Worm (Caenorhabditis elegans) whole organism, late embryonic: ENCODE results near the gene K06B4.15.
"Not testable (repeated sequence)": the region's sequence is repeated elsewhere in the genome, so short reads cannot be mapped to it uniquely, and the experiment has no call there.

Source experiments
- C08G9.2 ChIP-seq: sonication (generic microtip); optimal IDR thresholded peaks from 2 replicates; lab custom pipeline; 2016; ENCODE audit warnings: mild to moderate bottlenecking, missing genetic modification characterization, moderate library complexity, missing compliant biosample characterization
- F13H6.1 ChIP-seq: sonication (generic microtip); optimal IDR thresholded peaks from 2 replicates; lab custom pipeline; 2016; ENCODE audit warnings: missing genetic modification characterization, missing compliant biosample characterization
- T23F11.4 ChIP-seq: fragments of 200-800 bp; sonication (Bioruptor generic); optimal IDR thresholded peaks from 2 replicates; lab custom pipeline; 2018; ENCODE audit warnings: mild to moderate bottlenecking, missing genetic modification characterization, missing compliant biosample characterization
- ahr-1 ChIP-seq: sonication (generic microtip); optimal IDR thresholded peaks from 2 replicates; lab custom pipeline; 2016; ENCODE audit warnings: missing genetic modification characterization, missing compliant biosample characterization
- ceh-30 ChIP-seq: fragments of 150-350 bp; optimal IDR thresholded peaks from 2 replicates; lab custom pipeline; 2014; ENCODE audit warnings: missing biosample characterization, missing genetic modification characterization
- ceh-34 ChIP-seq: sonication (generic microtip); optimal IDR thresholded peaks from 2 replicates; lab custom pipeline; 2016; ENCODE audit warnings: mild to moderate bottlenecking, missing genetic modification characterization, missing compliant biosample characterization
- ceh-6 ChIP-seq: fragments of 200-800 bp; sonication (Bioruptor generic); optimal IDR thresholded peaks from 2 replicates; lab custom pipeline; 2018; ENCODE audit warnings: mild to moderate bottlenecking, missing genetic modification characterization, missing compliant biosample characterization
- che-1 ChIP-seq: sonication (generic microtip); optimal IDR thresholded peaks from 2 replicates; lab custom pipeline; 2016; ENCODE audit warnings: mild to moderate bottlenecking, missing genetic modification characterization, missing compliant biosample characterization
- dve-1 ChIP-seq: sonication (generic microtip); optimal IDR thresholded peaks from 2 replicates; lab custom pipeline; 2017; ENCODE audit warnings: antibody characterized with exemption, mild to moderate bottlenecking, missing genetic modification characterization, missing compliant biosample characterization
- elt-2 ChIP-seq: sonication (generic microtip); optimal IDR thresholded peaks from 2 replicates; lab custom pipeline; 2016; ENCODE audit warnings: missing genetic modification reagents, missing genetic modification characterization, missing compliant biosample characterization
- ets-4 ChIP-seq: sonication (generic microtip); optimal IDR thresholded peaks from 2 replicates; lab custom pipeline; 2016; ENCODE audit warnings: missing genetic modification characterization, missing compliant biosample characterization
- eyg-1 ChIP-seq: sonication (generic microtip); optimal IDR thresholded peaks from 2 replicates; lab custom pipeline; 2016; ENCODE audit warnings: missing genotype, missing genetic modification characterization, missing compliant biosample characterization
- fkh-10 ChIP-seq: fragments of 150-350 bp; optimal IDR thresholded peaks from 2 replicates; lab custom pipeline; 2014; ENCODE audit warnings: missing biosample characterization, missing genetic modification reagents, missing genetic modification characterization
- hlh-13 ChIP-seq: fragments of 200-800 bp; sonication (Bioruptor generic); optimal IDR thresholded peaks from 2 replicates; lab custom pipeline; 2018; ENCODE audit warnings: mild to moderate bottlenecking, missing genetic modification characterization, missing compliant biosample characterization
- hlh-6 ChIP-seq: sonication (generic microtip); optimal IDR thresholded peaks from 2 replicates; lab custom pipeline; 2016; ENCODE audit warnings: missing genotype, missing genetic modification characterization, missing compliant biosample characterization
- lim-6 ChIP-seq: sonication (generic microtip); optimal IDR thresholded peaks from 2 replicates; lab custom pipeline; 2016; ENCODE audit warnings: missing genetic modification characterization, missing compliant biosample characterization
- lin-11 ChIP-seq: fragments of 200-800 bp; sonication (Bioruptor generic); optimal IDR thresholded peaks from 2 replicates; lab custom pipeline; 2018; ENCODE audit warnings: mild to moderate bottlenecking, missing genetic modification characterization, missing compliant biosample characterization
- madf-2 ChIP-seq: sonication (generic microtip); optimal IDR thresholded peaks from 2 replicates; lab custom pipeline; 2017; ENCODE audit warnings: missing genetic modification characterization, missing compliant biosample characterization
- nfya-1 ChIP-seq: sonication (generic microtip); optimal IDR thresholded peaks from 2 replicates; lab custom pipeline; 2017; ENCODE audit warnings: missing genetic modification characterization, mild to moderate bottlenecking, missing compliant biosample characterization, antibody characterized with exemption, moderate library complexity
- nhr-11 ChIP-seq: fragments of 150-350 bp; optimal IDR thresholded peaks from 2 replicates; lab custom pipeline; 2014; ENCODE audit warnings: missing biosample characterization, missing genetic modification characterization
- nhr-232 ChIP-seq: sonication (generic microtip); optimal IDR thresholded peaks from 2 replicates; lab custom pipeline; 2016; ENCODE audit warnings: missing genetic modification characterization, missing compliant biosample characterization
- npax-4 ChIP-seq: sonication (generic microtip); optimal IDR thresholded peaks from 2 replicates; lab custom pipeline; 2016; ENCODE audit warnings: missing genetic modification characterization, missing compliant biosample characterization
- pat-9 ChIP-seq: fragments of 200-800 bp; sonication (Bioruptor generic); optimal IDR thresholded peaks from 2 replicates; lab custom pipeline; 2018; ENCODE audit warnings: mild to moderate bottlenecking, missing genetic modification characterization, moderate library complexity, missing compliant biosample characterization
- pha-2 ChIP-seq: sonication (generic microtip); optimal IDR thresholded peaks from 2 replicates; lab custom pipeline; 2017; ENCODE audit warnings: mild to moderate bottlenecking, missing genetic modification characterization, missing compliant biosample characterization
- pqm-1 ChIP-seq: sonication (generic microtip); optimal IDR thresholded peaks from 2 replicates; lab custom pipeline; 2016; ENCODE audit warnings: missing genetic modification characterization, missing compliant biosample characterization
- pros-1 ChIP-seq: fragments of 150-350 bp; optimal IDR thresholded peaks from 2 replicates; lab custom pipeline; 2014; ENCODE audit warnings: missing biosample characterization, missing genetic modification reagents, missing genetic modification characterization
- ref-2 ChIP-seq: sonication (generic microtip); optimal IDR thresholded peaks from 2 replicates; lab custom pipeline; 2016; ENCODE audit warnings: missing genetic modification characterization, missing compliant biosample characterization
- rnt-1 ChIP-seq: sonication (generic microtip); optimal IDR thresholded peaks from 2 replicates; lab custom pipeline; 2016; ENCODE audit warnings: missing genetic modification characterization, missing compliant biosample characterization
- sdc-2 ChIP-seq: sonication (generic microtip); optimal IDR thresholded peaks from 2 replicates; lab custom pipeline; 2016; ENCODE audit warnings: missing genotype, missing genetic modification characterization, missing compliant biosample characterization
- sox-2 ChIP-seq: fragments of 200-800 bp; sonication (Bioruptor generic); IDR thresholded peaks from 2 replicates; pipeline ENCODE4 v1.3.6; 2022; ENCODE audit warnings: missing genetic modification reagents, missing genetic modification characterization, missing compliant biosample characterization
- sox-4 ChIP-seq: sonication (generic microtip); optimal IDR thresholded peaks from 2 replicates; lab custom pipeline; 2017; ENCODE audit warnings: mild to moderate bottlenecking, missing genetic modification characterization, inconsistent platforms, missing compliant biosample characterization
- syd-9 ChIP-seq: sonication (generic microtip); optimal IDR thresholded peaks from 2 replicates; lab custom pipeline; 2016; ENCODE audit warnings: mild to moderate bottlenecking, missing genetic modification characterization, moderate library complexity, missing compliant biosample characterization
- tbx-2 ChIP-seq: sonication (generic microtip); optimal IDR thresholded peaks from 2 replicates; lab custom pipeline; 2016; ENCODE audit warnings: missing genetic modification characterization, missing compliant biosample characterization
- tbx-7 ChIP-seq: sonication (generic microtip); optimal IDR thresholded peaks from 2 replicates; lab custom pipeline; 2016; ENCODE audit warnings: missing genotype, missing genetic modification characterization, missing compliant biosample characterization
- unc-3 ChIP-seq, 2 experiments: fragments of 200-800 bp in 1 of 2; sonication (Bioruptor generic) in 1 of 2; sonication (generic microtip) in 1 of 2; conservative IDR thresholded peaks in 1 of 2; optimal IDR thresholded peaks in 1 of 2; 2 replicates each; pipeline versions ENCODE4 v1.3.6 to Lab custom; 2016 to 2022; ENCODE audit warnings: missing compliant biosample characterization in 2 of 2, missing genetic modification characterization in 2 of 2, missing genetic modification reagents in 1 of 2
- unc-55 ChIP-seq: sonication (generic microtip); optimal IDR thresholded peaks from 2 replicates; lab custom pipeline; 2017; ENCODE audit warnings: missing biosample characterization, missing genetic modification reagents, missing genetic modification characterization

The K06B4.15 gene

DNA sequence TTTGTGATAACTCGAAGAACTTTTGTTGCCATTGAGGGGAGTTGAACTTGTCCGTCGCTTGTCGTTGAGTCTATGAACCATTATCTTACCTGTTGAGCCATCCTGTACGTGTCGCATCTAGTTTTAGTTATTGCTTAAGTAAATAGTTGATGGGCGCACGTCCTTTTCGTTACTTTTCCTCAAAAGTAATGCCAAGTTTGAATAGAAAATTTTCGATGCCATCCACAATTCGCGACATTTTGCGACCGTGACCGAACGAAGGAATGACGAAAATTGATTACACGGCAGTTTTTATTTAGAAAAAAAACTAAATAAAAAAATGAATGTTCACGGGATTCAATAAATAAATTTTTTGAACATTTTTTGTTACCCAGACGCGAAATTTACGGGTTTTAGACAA lies 2.0 kb upstream of the K06B4.15 start, which contains the start of gene F53E4.1:
Gene F53E4.1, minus strand, starts transcription at position 101 of the 400 bp plus-strand sequence.
- TF ChIP-seq hlh-6; rnt-1 (tag; lab: Kevin White, UChicago); ceh-34: not testable (repeated sequence)

DNA sequence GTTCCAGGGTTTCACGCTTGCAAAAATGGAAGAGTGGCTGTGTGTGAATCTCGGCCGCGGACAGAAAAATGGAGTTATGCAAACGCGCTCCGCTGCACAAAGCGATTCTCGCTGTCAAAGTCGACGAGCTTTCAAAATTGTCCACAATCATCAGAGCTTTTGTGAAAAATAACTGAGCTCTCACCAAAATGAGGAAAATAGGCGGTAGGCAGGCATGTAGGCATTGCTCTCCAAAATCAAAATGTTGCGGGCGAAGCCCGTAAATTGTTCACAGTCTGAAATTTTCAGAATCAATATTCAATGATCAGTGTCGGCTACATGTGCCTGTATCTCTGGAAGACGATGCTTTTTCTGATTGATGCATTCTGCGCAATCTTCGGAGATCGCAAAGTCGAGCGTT lies 1.4 kb upstream of the K06B4.15 start, which contains the start of gene K06B4.4:
Gene K06B4.4, plus strand, starts transcription at position 301 of the 400 bp plus-strand sequence.
- TF ChIP-seq nhr-232 (tag; lab: Kevin White, UChicago) (no peak), pha-2 (tag; lab: Kevin White, UChicago) (no peak), ceh-6 (GFP tag; lab: Kevin White, UChicago) (no peak), npax-4 (tag; lab: Kevin White, UChicago) (no peak), ets-4 (tag; lab: Kevin White, UChicago) (no peak), nhr-11 (tag; lab: Kevin White, UChicago) (no peak), ref-2 (tag; lab: Kevin White, UChicago) (no peak), unc-55 (GFP tag; lab: Kevin White, UChicago) (no peak), lim-6 (tag; lab: Kevin White, UChicago) (no peak), hlh-13 (GFP tag; lab: Kevin White, UChicago) (no peak), T23F11.4 (GFP tag; lab: Kevin White, UChicago) (no peak), syd-9 (no peak), pros-1 (tag; lab: Kevin White, UChicago) (no peak), sox-2 (GFP tag; lab: Robert Waterston, UW) (no peak), madf-2 (tag; lab: Kevin White, UChicago) (no peak), C08G9.2 (tag; lab: Kevin White, UChicago) (no peak), fkh-10 (GFP tag; lab: Kevin White, UChicago) (no peak)

DNA sequence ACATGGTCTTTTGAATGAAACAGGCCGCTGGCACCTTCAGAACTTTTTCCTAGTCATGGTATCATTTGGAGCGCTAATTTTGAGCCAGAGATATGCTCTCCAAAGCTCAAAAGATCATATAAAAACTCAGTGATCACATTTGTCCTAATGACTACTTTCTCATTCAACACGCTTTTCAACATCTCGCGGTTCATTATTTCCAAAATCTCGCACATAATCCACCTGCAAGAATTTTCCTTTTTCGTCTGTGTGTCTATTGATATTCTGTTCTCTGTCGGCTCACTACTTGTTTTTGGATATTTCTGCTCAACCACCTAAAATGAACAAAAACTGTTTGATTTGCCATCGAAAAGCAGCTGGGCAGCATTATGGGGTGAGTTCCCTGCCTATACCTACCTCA lies 3.5 kb downstream of the K06B4.15 start, which contains the start of gene nhr-51:
Gene nhr-51, plus strand, starts transcription at position 301 of the 400 bp plus-strand sequence.
- TF ChIP-seq nfya-1 (no peak), unc-55 (GFP tag; lab: Kevin White, UChicago) (no peak), F13H6.1 (tag; lab: Kevin White, UChicago) (no peak), sox-2 (GFP tag; lab: Robert Waterston, UW) (no peak), unc-3 (GFP tag; conservative IDR thresholded peaks at IDR 0.05; lab: Robert Waterston, UW) (no peak), unc-3 (tag; optimal IDR thresholded peaks at IDR 0.05; lab: Kevin White, UChicago) (no peak), hlh-13 (GFP tag; lab: Kevin White, UChicago) (no peak), C08G9.2 (tag; lab: Kevin White, UChicago) (no peak), pat-9 (tag; lab: Kevin White, UChicago) (no peak), pha-2 (tag; lab: Kevin White, UChicago) (no peak)

DNA sequence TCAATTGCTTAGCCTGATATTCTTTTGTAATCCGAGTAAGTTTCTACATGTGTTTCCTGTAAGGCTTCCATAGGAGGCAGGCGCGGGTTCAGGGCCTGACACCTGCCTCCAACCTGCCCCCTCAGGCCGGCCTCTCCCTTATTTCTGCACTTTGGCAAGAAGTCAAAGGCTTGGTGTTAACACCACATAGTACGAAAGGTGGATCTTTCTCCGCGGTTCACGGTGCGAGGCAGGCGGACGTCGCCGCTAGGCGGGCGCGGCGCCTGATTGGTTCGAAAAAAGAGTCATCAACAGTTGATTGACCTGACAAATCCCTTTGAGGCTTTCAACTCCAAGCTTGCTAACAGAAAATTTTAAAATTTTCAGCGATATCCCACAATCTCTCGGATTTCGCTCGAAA lies 4.7 kb downstream of the K06B4.15 start:
- no peak for TF ChIP-seq lin-11
- TF ChIP-seq ceh-30 (tag; lab: Kevin White, UChicago), result no peak
- no peak for TF ChIP-seq tbx-2 (tag; lab: Kevin White, UChicago)
- no peak for TF ChIP-seq eyg-1 (tag; lab: Kevin White, UChicago)
- no peak for TF ChIP-seq lim-6 (tag; lab: Kevin White, UChicago)
- no peak for TF ChIP-seq elt-2
- TF ChIP-seq unc-3 (GFP tag; conservative IDR thresholded peaks at IDR 0.05; lab: Robert Waterston, UW), result no peak
- no peak for TF ChIP-seq unc-3 (tag; optimal IDR thresholded peaks at IDR 0.05; lab: Kevin White, UChicago)
- TF ChIP-seq che-1 (tag; lab: Kevin White, UChicago), result no peak
- no peak for TF ChIP-seq sdc-2 (tag; lab: Kevin White, UChicago)
- no peak for TF ChIP-seq pqm-1
- no peak for TF ChIP-seq unc-55 (GFP tag; lab: Kevin White, UChicago)
- no peak for TF ChIP-seq ahr-1 (tag; lab: Kevin White, UChicago)
- TF ChIP-seq dve-1, result no peak
- no peak for TF ChIP-seq sox-4 (tag; lab: Kevin White, UChicago)
- no peak for TF ChIP-seq tbx-7 (tag; lab: Kevin White, UChicago)
- no peak for TF ChIP-seq ceh-6 (GFP tag; lab: Kevin White, UChicago)
- TF ChIP-seq, all 69 proteins: peak for 0
